Worm (Caenorhabditis elegans) whole organism, mixed stage, embryonic: Measurements from ENCODE around the gene F11C1.1.

ENCODE experiments used
- bed-3 ChIP-seq: fragments of 200-800 bp; sonication (Bioruptor generic); optimal IDR thresholded peaks from 3 replicates; lab custom pipeline; 2018; ENCODE audit warnings: mild to moderate bottlenecking, missing genetic modification characterization, moderate library complexity, missing compliant biosample characterization
- ceh-43 ChIP-seq: fragments of 200-800 bp; sonication (Bioruptor generic); optimal IDR thresholded peaks from 2 replicates; lab custom pipeline; 2018; ENCODE audit warnings: mild to moderate bottlenecking, missing genetic modification characterization, moderate library complexity, missing compliant biosample characterization
- ceh-83 ChIP-seq: fragments of 200-800 bp; sonication (Bioruptor generic); optimal IDR thresholded peaks from 2 replicates; lab custom pipeline; 2018; ENCODE audit warnings: mild to moderate bottlenecking, missing genetic modification characterization, missing compliant biosample characterization
- ces-1 ChIP-seq: fragments of 150-350 bp; optimal IDR thresholded peaks from 2 replicates; lab custom pipeline; 2014; ENCODE audit warnings: missing biosample characterization, missing genetic modification reagents, missing genetic modification characterization
- cnd-1 ChIP-seq: fragments of 200-800 bp; sonication (Bioruptor generic); optimal IDR thresholded peaks from 2 replicates; lab custom pipeline; 2018; ENCODE audit warnings: mild to moderate bottlenecking, missing genetic modification characterization, missing compliant biosample characterization
- drap-1 ChIP-seq: fragments of 200-800 bp; sonication (Bioruptor generic); optimal IDR thresholded peaks from 3 replicates; lab custom pipeline; 2018; ENCODE audit warnings: mild to moderate bottlenecking, missing genetic modification characterization, missing compliant biosample characterization
- elt-1 ChIP-seq: sonication (generic microtip); optimal IDR thresholded peaks from 2 replicates; lab custom pipeline; 2017; ENCODE audit warnings: missing genetic modification characterization, mild to moderate bottlenecking, missing compliant biosample characterization, antibody characterized with exemption, moderate library complexity, borderline replicate concordance; ENCODE audit not compliant: insufficient read depth
- elt-3 ChIP-seq: fragments of 150-350 bp; optimal IDR thresholded peaks from 2 replicates; lab custom pipeline; 2014; ENCODE audit warnings: missing biosample characterization, missing genetic modification characterization
- flh-1 ChIP-seq: fragments of 200-800 bp; sonication (Bioruptor generic); optimal IDR thresholded peaks from 2 replicates; lab custom pipeline; 2018; ENCODE audit warnings: mild to moderate bottlenecking, missing genetic modification characterization, moderate library complexity, missing compliant biosample characterization
- ham-2 ChIP-seq: fragments of 200-800 bp; sonication (Bioruptor generic); optimal IDR thresholded peaks from 2 replicates; lab custom pipeline; 2018; ENCODE audit warnings: mild to moderate bottlenecking, missing genetic modification characterization, missing compliant biosample characterization
- hlh-1 ChIP-seq: fragments of 150-350 bp; optimal IDR thresholded peaks from 2 replicates; lab custom pipeline; 2014; ENCODE audit warnings: missing biosample characterization, missing genetic modification reagents, missing genetic modification characterization
- mab-5 ChIP-seq: fragments of 150-350 bp; optimal IDR thresholded peaks from 2 replicates; lab custom pipeline; 2014; ENCODE audit warnings: missing biosample characterization, missing genetic modification characterization
- mls-2 ChIP-seq: sonication (generic microtip); optimal IDR thresholded peaks from 2 replicates; lab custom pipeline; 2016; ENCODE audit warnings: mild to moderate bottlenecking, missing genetic modification characterization, moderate library complexity, missing compliant biosample characterization
- nhr-2 ChIP-seq: fragments of 150-350 bp; optimal IDR thresholded peaks from 2 replicates; lab custom pipeline; 2014; ENCODE audit warnings: missing biosample characterization, missing genetic modification characterization
- nhr-28 ChIP-seq: fragments of 150-350 bp; optimal IDR thresholded peaks from 2 replicates; lab custom pipeline; 2014; ENCODE audit warnings: missing biosample characterization, missing genetic modification characterization
- nhr-76 ChIP-seq: sonication (generic microtip); optimal IDR thresholded peaks from 2 replicates; lab custom pipeline; 2017; ENCODE audit warnings: missing biosample characterization, missing genetic modification characterization
- pha-4 ChIP-seq: fragments of 150-350 bp; optimal IDR thresholded peaks from 2 replicates; lab custom pipeline; 2018; ENCODE audit warnings: missing biosample characterization, missing genetic modification reagents, missing genetic modification characterization
- sptf-1 ChIP-seq: sonication (generic microtip); optimal IDR thresholded peaks from 2 replicates; lab custom pipeline; 2017; ENCODE audit warnings: mild to moderate bottlenecking, missing genetic modification characterization, moderate library complexity, missing compliant biosample characterization
- tbx-8 ChIP-seq: fragments of 200-800 bp; sonication (Bioruptor generic); optimal IDR thresholded peaks from 2 replicates; lab custom pipeline; 2018; ENCODE audit warnings: mild to moderate bottlenecking, missing genetic modification characterization, moderate library complexity, missing compliant biosample characterization
- unc-120 ChIP-seq: sonication (generic microtip); optimal IDR thresholded peaks from 2 replicates; lab custom pipeline; 2017; ENCODE audit warnings: missing genetic modification characterization, missing compliant biosample characterization; ENCODE audit not compliant: poor library complexity, severe bottlenecking
- unc-39 ChIP-seq: fragments of 150-350 bp; optimal IDR thresholded peaks from 2 replicates; lab custom pipeline; 2014; ENCODE audit warnings: missing biosample characterization, missing genetic modification characterization
- unc-62 ChIP-seq: fragments of 150-350 bp; optimal IDR thresholded peaks from 2 replicates; lab custom pipeline; 2014; ENCODE audit warnings: missing biosample characterization, missing genetic modification reagents, missing genetic modification characterization

F11C1.1 gene

ce11 chrX:12942296-12942695 lies 48.1 kb downstream of the F11C1.1 start:
- no peak for TF ChIP-seq pha-4 (tag; lab: Kevin White, UChicago)
- TF ChIP-seq mab-5 (tag; lab: Kevin White, UChicago): no peak
- TF ChIP-seq bed-3 (GFP tag; lab: Kevin White, UChicago): no peak
- TF ChIP-seq unc-39: no peak
- no peak for TF ChIP-seq ces-1
- TF ChIP-seq sptf-1: no peak
- TF ChIP-seq mls-2 (tag; lab: Kevin White, UChicago): no peak
- no peak for TF ChIP-seq unc-62
- no peak for TF ChIP-seq elt-3 (tag; lab: Kevin White, UChicago)
- TF ChIP-seq nhr-28 (tag; lab: Kevin White, UChicago): no peak
- no peak for TF ChIP-seq elt-1
- TF ChIP-seq ceh-43: no peak
- TF ChIP-seq hlh-1 (tag; lab: Kevin White, UChicago): no peak
- TF ChIP-seq, all 35 proteins: peak for 0

ce11 chrX:12940811-12941210 lies 49.6 kb downstream of the F11C1.1 start, which contains the start of gene gmap-3:
Gene gmap-3, minus strand, starts transcription at chrX:12940958.
- no peak for TF ChIP-seq nhr-2 (tag; lab: Kevin White, UChicago)
- no peak for TF ChIP-seq ceh-43
- TF ChIP-seq unc-62: no peak

- TF ChIP-seq unc-120 (tag; lab: Kevin White, UChicago) (no peak), tbx-8 (GFP tag; lab: Kevin White, UChicago) (no peak), ces-1 (no peak), ham-2 (GFP tag; lab: Kevin White, UChicago) (no peak), nhr-76 (no peak), flh-1 (GFP tag; lab: Kevin White, UChicago) (no peak), ceh-83 (GFP tag; lab: Kevin White, UChicago) (no peak), nhr-2 (tag; lab: Kevin White, UChicago) (no peak), drap-1 (GFP tag; lab: Kevin White, UChicago) (no peak), cnd-1 (tag; lab: Kevin White, UChicago) (no peak)
Measured at ce11 chrX:12937521-12937920, 52.9 kb downstream of the F11C1.1 start.
